Worm (Caenorhabditis elegans): ENCODE measurements around the gene Y110A2AL.10.

Gene Y110A2AL.10

ce11 chrII:2871816-2872215 is at the start of gene Y110A2AL.10:
Y110A2AL.10 (minus strand) TSS chrII:2871916.
- TF ChIP-seq F13H6.1 (tag; optimal IDR thresholded peaks at IDR 0.05): no peak
- no peak for TF ChIP-seq C38D4.7 (GFP tag; optimal IDR thresholded peaks at IDR 0.05)
- no peak for TF ChIP-seq hlh-6 (tag; optimal IDR thresholded peaks at IDR 0.05)
- TF ChIP-seq fax-1 (tag; optimal IDR thresholded peaks at IDR 0.05): no peak
- no peak for TF ChIP-seq madf-2 (tag; optimal IDR thresholded peaks at IDR 0.05)
- no peak for TF ChIP-seq ceh-48 (tag; optimal IDR thresholded peaks at IDR 0.05)
- TF ChIP-seq unc-55 (GFP tag; optimal IDR thresholded peaks at IDR 0.05): no peak
- TF ChIP-seq C08G9.2 (tag; optimal IDR thresholded peaks at IDR 0.05): no peak
- TF ChIP-seq eyg-1 (tag; optimal IDR thresholded peaks at IDR 0.05): no peak

- TF ChIP-seq syd-9 (tag; optimal IDR thresholded peaks at IDR 0.05) (no peak), hlh-6 (tag; optimal IDR thresholded peaks at IDR 0.05) (no peak), nfya-1 (tag; optimal IDR thresholded peaks at IDR 0.05) (peak; percentile 9), hlh-30 (tag; optimal IDR thresholded peaks at IDR 0.05; ENCODE audit: insufficient read depth) (peak; percentile 89), C38D4.7 (GFP tag; optimal IDR thresholded peaks at IDR 0.05) (no peak), ceh-6 (GFP tag; optimal IDR thresholded peaks at IDR 0.05) (no peak), unc-55 (GFP tag; optimal IDR thresholded peaks at IDR 0.05) (peak; percentile 44)
These were observed 49.2 kb upstream of the Y110A2AL.10 start for ce11 chrII:2920817-2921458.

DNA sequence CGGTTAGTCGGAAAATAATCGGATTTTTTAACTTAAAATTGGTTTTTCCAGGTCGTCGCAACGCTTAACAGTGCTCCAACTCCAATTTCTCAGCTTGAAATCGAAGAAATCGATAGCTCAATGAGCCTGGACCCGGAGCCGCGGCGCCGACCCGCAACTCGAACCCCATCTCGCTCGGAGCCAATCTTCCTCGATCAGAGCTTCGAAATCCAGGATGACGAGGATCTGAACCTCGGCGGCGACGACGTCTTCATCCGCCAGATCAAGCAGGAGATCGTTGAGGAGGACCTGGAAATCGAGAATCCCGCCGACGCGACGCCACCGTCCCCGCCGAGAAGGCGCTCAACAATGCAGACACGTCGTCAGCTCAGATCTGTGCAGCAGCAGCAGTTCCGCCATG is 48.5 kb upstream of the Y110A2AL.10 start:
- TF ChIP-seq unc-3 (GFP tag; conservative IDR thresholded peaks at IDR 0.05) (no peak), unc-3 (tag; optimal IDR thresholded peaks at IDR 0.05) (no peak), npax-4 (tag; optimal IDR thresholded peaks at IDR 0.05) (no peak), hlh-13 (GFP tag; optimal IDR thresholded peaks at IDR 0.05) (no peak), ets-4 (tag; optimal IDR thresholded peaks at IDR 0.05) (no peak), sox-2 (GFP tag; IDR thresholded peaks at IDR 0.05) (no peak), ceh-24 (tag; optimal IDR thresholded peaks at IDR 0.05) (no peak), F13H6.1 (tag; optimal IDR thresholded peaks at IDR 0.05) (no peak), sox-4 (tag; optimal IDR thresholded peaks at IDR 0.05) (no peak), sdc-2 (tag; optimal IDR thresholded peaks at IDR 0.05) (no peak), rnt-1 (tag; optimal IDR thresholded peaks at IDR 0.05) (no peak), pat-9 (tag; optimal IDR thresholded peaks at IDR 0.05) (no peak), ceh-45 (GFP tag; IDR thresholded peaks at IDR 0.05) (no peak), ceh-9 (tag; optimal IDR thresholded peaks at IDR 0.05) (no peak), C38D4.7 (GFP tag; optimal IDR thresholded peaks at IDR 0.05) (no peak), pha-2 (tag; optimal IDR thresholded peaks at IDR 0.05) (no peak)

DNA sequence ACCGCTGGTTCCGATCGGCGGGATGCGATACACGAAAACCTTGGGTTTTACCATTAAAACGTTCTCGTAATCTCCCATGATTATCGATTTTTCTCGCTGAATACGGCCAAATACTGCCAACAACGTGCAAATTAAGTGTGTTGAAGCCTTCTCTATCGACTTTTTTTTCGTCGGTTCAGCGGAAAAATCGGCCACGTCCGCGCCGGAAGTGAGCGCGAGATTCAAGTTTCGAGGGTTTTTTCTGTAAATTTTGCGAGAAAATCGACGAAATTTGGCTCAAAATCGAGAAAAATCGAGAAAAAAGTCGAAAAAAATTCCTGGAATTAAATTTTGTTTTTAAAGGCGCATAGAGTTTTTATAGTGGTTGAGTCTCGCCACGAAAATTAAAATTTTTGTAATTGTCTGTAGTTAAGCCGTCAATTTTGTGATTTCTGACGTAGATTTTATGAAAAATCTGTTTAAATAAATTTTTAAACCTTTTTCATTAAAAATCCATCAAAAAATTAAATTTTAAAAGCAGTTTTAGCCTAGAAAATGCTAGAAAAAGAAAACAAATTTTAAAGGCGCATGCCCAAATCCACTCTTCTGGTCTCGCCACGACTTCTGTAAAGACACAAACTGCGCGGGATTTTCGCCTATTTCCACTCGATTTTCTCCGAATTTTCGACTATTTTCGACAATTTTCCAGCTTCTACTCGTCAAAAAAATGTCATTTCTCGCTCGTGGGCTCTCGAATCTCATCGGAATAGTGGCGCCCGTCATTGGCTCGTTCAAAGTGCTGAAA is 47.5 kb upstream of the Y110A2AL.10 start, which contains the start of the genes ncap-1 and Y110A2AR.1:
TSS of gene ncap-1 (minus strand) at position 241 of the 784 bp plus-strand sequence.
TSS of gene Y110A2AR.1 (plus strand) at position 637 of the 784 bp plus-strand sequence.
- TF ChIP-seq tbx-2 (tag; optimal IDR thresholded peaks at IDR 0.05) (no peak), lim-6 (tag; optimal IDR thresholded peaks at IDR 0.05) (no peak), K09A11.1 (tag; optimal IDR thresholded peaks at IDR 0.05; ENCODE audit: insufficient read depth) (no peak), C08G9.2 (tag; optimal IDR thresholded peaks at IDR 0.05) (peak; percentile 11), pat-9 (tag; optimal IDR thresholded peaks at IDR 0.05) (no peak), ceh-48 (tag; optimal IDR thresholded peaks at IDR 0.05) (peak; percentile 38), ref-2 (tag; optimal IDR thresholded peaks at IDR 0.05) (no peak), pax-1 (tag; optimal IDR thresholded peaks at IDR 0.05) (no peak), odd-2 (tag; optimal IDR thresholded peaks at IDR 0.05) (no peak), ceh-18 (tag; optimal IDR thresholded peaks at IDR 0.05) (no peak)
